Worm (Caenorhabditis elegans) whole organism, L1 larva: ENCODE results near the gene srh-83.

Experiments
- C16A3.4 ChIP-seq: fragments of 150-350 bp; optimal IDR thresholded peaks from 2 replicates; lab custom pipeline; 2014; ENCODE audit warnings: missing biosample characterization, missing genetic modification characterization
- C34B4.2 ChIP-seq: sonication (generic microtip); optimal IDR thresholded peaks from 2 replicates; lab custom pipeline; 2017; ENCODE audit warnings: mild to moderate bottlenecking, missing genetic modification characterization, missing compliant biosample characterization
- F16B12.6 ChIP-seq: fragments of 150-350 bp; optimal IDR thresholded peaks from 2 replicates; lab custom pipeline; 2014; ENCODE audit warnings: missing biosample characterization, missing genetic modification characterization
- Y116A8C.19 ChIP-seq: sonication (generic microtip); optimal IDR thresholded peaks from 2 replicates; lab custom pipeline; 2016; ENCODE audit warnings: missing compliant biosample characterization, missing genetic modification characterization, borderline replicate concordance
- ceh-90 ChIP-seq: sonication (generic microtip); optimal IDR thresholded peaks from 2 replicates; lab custom pipeline; 2016; ENCODE audit warnings: missing genetic modification characterization, missing compliant biosample characterization
- dpl-1 ChIP-seq, 3 experiments: fragments of 150-350 bp in 2 of 3; sonication (generic microtip) in 1 of 3; optimal IDR thresholded peaks; 2 replicates each; lab custom pipeline; 2014 to 2017; ENCODE audit warnings: missing biosample characterization in 3 of 3, missing genetic modification characterization in 3 of 3, missing genetic modification reagents in 3 of 3
- dsc-1 ChIP-seq: sonication (generic microtip); optimal IDR thresholded peaks from 2 replicates; lab custom pipeline; 2016; ENCODE audit warnings: mild to moderate bottlenecking, missing genetic modification characterization, missing compliant biosample characterization
- efl-1 ChIP-seq, 4 experiments: fragments of 150-350 bp; optimal IDR thresholded peaks in 3 of 4; peaks in 1 of 4; 1 replicate in 1 of 4; 2 replicates in 3 of 4; lab custom pipeline; 2014; ENCODE audit warnings: missing biosample characterization in 2 of 4, missing genetic modification characterization in 2 of 4, missing genetic modification reagents in 2 of 4
- egl-13 ChIP-seq: sonication (generic microtip); optimal IDR thresholded peaks from 2 replicates; lab custom pipeline; 2016; ENCODE audit warnings: missing genotype, missing genetic modification reagents, missing genetic modification characterization, missing compliant biosample characterization
- egl-27 ChIP-seq, 2 experiments: fragments of 150-350 bp in 1 of 2; sonication (generic microtip); optimal IDR thresholded peaks; 3 replicates each; lab custom pipeline; 2017 to 2018; ENCODE audit warnings: missing biosample characterization in 2 of 2, missing genetic modification characterization in 2 of 2, missing genetic modification reagents in 2 of 2
- elt-2 ChIP-seq: sonication (generic microtip); optimal IDR thresholded peaks from 2 replicates; lab custom pipeline; 2016; ENCODE audit warnings: missing genetic modification characterization, mild to moderate bottlenecking, inconsistent platforms, missing compliant biosample characterization, missing genetic modification reagents
- grh-1 ChIP-seq: fragments of 200-800 bp; sonication (Bioruptor generic); IDR thresholded peaks from 2 replicates; pipeline ENCODE4 v1.3.6; 2022; ENCODE audit warnings: missing genetic modification reagents, missing genetic modification characterization, missing compliant biosample characterization
- isw-1 ChIP-seq: fragments of 200-800 bp; sonication (Bioruptor generic); IDR thresholded peaks from 2 replicates; pipeline ENCODE4 v1.3.6; 2022; ENCODE audit warnings: missing genetic modification characterization, missing compliant biosample characterization
- jun-1 ChIP-seq: fragments of 150-350 bp; optimal IDR thresholded peaks from 2 replicates; lab custom pipeline; 2014; ENCODE audit warnings: missing biosample characterization, missing genetic modification reagents, missing genetic modification characterization
- lin-35 ChIP-seq, 2 experiments: fragments of 150-350 bp; optimal IDR thresholded peaks; 2 replicates each; lab custom pipeline; 2014; ENCODE audit warnings: missing biosample characterization in 2 of 2, missing genetic modification characterization in 2 of 2, missing genetic modification reagents in 2 of 2
- lin-39 ChIP-seq: fragments of 150-350 bp; optimal IDR thresholded peaks from 2 replicates; lab custom pipeline; 2014; ENCODE audit warnings: missing biosample characterization, missing genetic modification reagents, missing genetic modification characterization
- lsy-2 ChIP-seq, 2 experiments: fragments of 150-350 bp; optimal IDR thresholded peaks; 2 replicates each; lab custom pipeline; 2014; ENCODE audit warnings: missing biosample characterization in 2 of 2, missing genetic modification characterization in 2 of 2
- mab-9 ChIP-seq: fragments of 200-800 bp; sonication (Bioruptor generic); IDR thresholded peaks from 2 replicates; pipeline ENCODE4 v1.3.6; 2022; ENCODE audit warnings: missing genetic modification reagents, missing genetic modification characterization, missing compliant biosample characterization
- mdl-1 ChIP-seq, 2 experiments: fragments of 150-350 bp; optimal IDR thresholded peaks; 2 replicates each; lab custom pipeline; 2014 to 2017; ENCODE audit warnings: missing biosample characterization in 2 of 2, missing genetic modification characterization in 2 of 2, inconsistent platforms in 1 of 2
- mep-1 ChIP-seq: fragments of 150-350 bp; optimal IDR thresholded peaks from 2 replicates; lab custom pipeline; 2014; ENCODE audit warnings: missing biosample characterization, missing genetic modification characterization
- nhr-19 ChIP-seq: fragments of 200-800 bp; sonication (Bioruptor generic); conservative IDR thresholded peaks from 2 replicates; pipeline ENCODE4 v1.3.6; 2022; ENCODE audit warnings: missing genetic modification characterization, missing compliant biosample characterization
- nhr-20 ChIP-seq: sonication (generic microtip); optimal IDR thresholded peaks from 2 replicates; lab custom pipeline; 2016; ENCODE audit warnings: mild to moderate bottlenecking, missing genetic modification characterization, missing compliant biosample characterization
- nhr-71 ChIP-seq: sonication (generic microtip); optimal IDR thresholded peaks from 2 replicates; lab custom pipeline; 2016; ENCODE audit warnings: mild to moderate bottlenecking, missing genetic modification characterization, moderate library complexity, missing compliant biosample characterization
- nhr-77 ChIP-seq: fragments of 150-350 bp; optimal IDR thresholded peaks from 2 replicates; lab custom pipeline; 2014; ENCODE audit warnings: missing biosample characterization, missing genetic modification characterization
- pag-3 ChIP-seq: sonication (generic microtip); optimal IDR thresholded peaks from 2 replicates; lab custom pipeline; 2017; ENCODE audit warnings: missing genetic modification characterization, mild to moderate bottlenecking, missing compliant biosample characterization, antibody characterized with exemption, borderline replicate concordance; ENCODE audit not compliant: insufficient read depth
- pqm-1 ChIP-seq: sonication (generic microtip); optimal IDR thresholded peaks from 3 replicates; lab custom pipeline; 2017; ENCODE audit warnings: missing biosample characterization, missing genetic modification characterization
- rnt-1 ChIP-seq: sonication (generic microtip); optimal IDR thresholded peaks from 2 replicates; lab custom pipeline; 2016; ENCODE audit warnings: mild to moderate bottlenecking, missing genetic modification characterization, moderate library complexity, missing compliant biosample characterization
- snu-23 ChIP-seq: sonication (generic microtip); optimal IDR thresholded peaks from 2 replicates; lab custom pipeline; 2016; ENCODE audit warnings: missing genetic modification characterization, missing compliant biosample characterization
- sup-37 ChIP-seq: fragments of 200-800 bp; sonication (Bioruptor generic); optimal IDR thresholded peaks from 2 replicates; lab custom pipeline; 2018; ENCODE audit warnings: mild to moderate bottlenecking, missing genetic modification characterization, missing compliant biosample characterization
- tbx-2 ChIP-seq: sonication (generic microtip); optimal IDR thresholded peaks from 2 replicates; lab custom pipeline; 2016; ENCODE audit warnings: missing genetic modification characterization, missing compliant biosample characterization
- tlp-1 ChIP-seq: fragments of 150-350 bp; optimal IDR thresholded peaks from 2 replicates; lab custom pipeline; 2014; ENCODE audit warnings: missing biosample characterization, missing genetic modification characterization
- unc-86 ChIP-seq: sonication (generic microtip); optimal IDR thresholded peaks from 2 replicates; lab custom pipeline; 2016; ENCODE audit warnings: missing genetic modification characterization, missing compliant biosample characterization
- xbp-1 ChIP-seq: sonication (generic microtip); optimal IDR thresholded peaks from 2 replicates; lab custom pipeline; 2016; ENCODE audit warnings: missing genetic modification characterization, missing compliant biosample characterization
- zag-1 ChIP-seq: fragments of 150-350 bp; optimal IDR thresholded peaks from 2 replicates; lab custom pipeline; 2014; ENCODE audit warnings: missing biosample characterization, missing genetic modification characterization
- ztf-4 ChIP-seq: fragments of 150-350 bp; optimal IDR thresholded peaks from 2 replicates; lab custom pipeline; 2014; ENCODE audit warnings: missing biosample characterization, missing genetic modification characterization

srh-83 gene

ce11 chrV:7166709-7167108 lies 2.4 kb downstream of the srh-83 start, which contains the start of gene ugt-36:
ugt-36 (plus strand) TSS chrV:7167009.
- TF ChIP-seq lin-39 = no peak
- no peak for TF ChIP-seq mab-9 (GFP tag; lab: Robert Waterston, UW)
- TF ChIP-seq xbp-1 (tag; lab: Kevin White, UChicago) = no peak
- no peak for TF ChIP-seq mep-1 (tag; lab: Kevin White, UChicago)
- no peak for TF ChIP-seq grh-1 (GFP tag; lab: Robert Waterston, UW)
- TF ChIP-seq dsc-1 (tag; lab: Kevin White, UChicago) = no peak
- no peak for TF ChIP-seq Y116A8C.19 (tag; lab: Kevin White, UChicago)
- TF ChIP-seq isw-1 = no peak
- no peak for TF ChIP-seq pqm-1 (tag; lab: Kevin White, UChicago)

ce11 chrV:7175201-7175600 lies 10.9 kb downstream of the srh-83 start, which contains the start of gene lgc-39:
lgc-39 (plus strand) TSS chrV:7175501.
- TF ChIP-seq C34B4.2 (no peak), sup-37 (no peak), zag-1 (tag; lab: Kevin White, UChicago) (no peak), mep-1 (tag; lab: Kevin White, UChicago) (no peak), tlp-1 (no peak), nhr-71 (tag; lab: Kevin White, UChicago) (no peak), unc-86 (tag; lab: Kevin White, UChicago) (no peak), lin-35 (GFP tag; optimal IDR thresholded peaks at IDR 0.05; lab: Kevin White, UChicago) (no peak), rnt-1 (tag; lab: Kevin White, UChicago) (no peak)

- peak; percentile 80 for TF ChIP-seq F16B12.6 (tag; lab: Kevin White, UChicago)
- TF ChIP-seq snu-23 (GFP tag; lab: Kevin White, UChicago) = peak; percentile 2
- TF ChIP-seq dpl-1 (GFP tag; optimal IDR thresholded peaks at IDR 0.05; lab: Kevin White, UChicago) = peak in 2 of 3 experiments; percentile 28 to 55
- peak; percentile 5 for TF ChIP-seq tbx-2
- TF ChIP-seq egl-27 (tag; optimal IDR thresholded peaks at IDR 0.05; lab: Kevin White, UChicago) = no peak
- TF ChIP-seq lsy-2 (tag; optimal IDR thresholded peaks at IDR 0.05; lab: Kevin White, UChicago) = peak; percentile 14 to 63
- peak in 1 of 2 experiments; percentile 36 for TF ChIP-seq lin-35 (GFP tag; optimal IDR thresholded peaks at IDR 0.05; lab: Kevin White, UChicago)
- TF ChIP-seq efl-1 (optimal IDR thresholded peaks at IDR 0.05; lab: Kevin White, UChicago) = peak; percentile 32 to 37
- TF ChIP-seq efl-1 (GFP tag; optimal IDR thresholded peaks at IDR 0.05 in 1 of 2; lab: Kevin White, UChicago) = peak; percentile 7 to 50
- TF ChIP-seq mdl-1 (tag; optimal IDR thresholded peaks at IDR 0.05; lab: Kevin White, UChicago) = no peak
Observed at ce11 chrV:7178843-7179242, 14.5 kb downstream of the srh-83 start, which contains the start of gene cpsf-2. cpsf-2 (plus strand) TSS chrV:7179172.

ce11 chrV:7184549-7184948 lies 20.2 kb downstream of the srh-83 start, which contains the start of gene pitr-5:
pitr-5 (plus strand) TSS chrV:7184849.
- TF ChIP-seq nhr-19 (GFP tag; lab: Robert Waterston, UW) = no peak
- TF ChIP-seq lsy-2 (tag; optimal IDR thresholded peaks at IDR 0.05; lab: Kevin White, UChicago) = no peak
- TF ChIP-seq unc-86 (tag; lab: Kevin White, UChicago) = no peak
- no peak for TF ChIP-seq nhr-77 (tag; lab: Kevin White, UChicago)
- TF ChIP-seq ztf-4 = no peak
- TF ChIP-seq isw-1 = no peak
- TF ChIP-seq nhr-20 (tag; lab: Kevin White, UChicago) = no peak
- TF ChIP-seq Y116A8C.19 (tag; lab: Kevin White, UChicago) = no peak
- no peak for TF ChIP-seq F16B12.6 (tag; lab: Kevin White, UChicago)
- no peak for TF ChIP-seq ceh-90
- TF ChIP-seq C16A3.4 = no peak
- no peak for TF ChIP-seq egl-13 (tag; lab: Kevin White, UChicago)

ce11 chrV:7186599-7186998 lies 22.3 kb downstream of the srh-83 start:
- TF ChIP-seq elt-2 (tag; lab: Kevin White, UChicago) = peak; percentile 88
- TF ChIP-seq nhr-71 (tag; lab: Kevin White, UChicago) = no peak
- peak; percentile 43 for TF ChIP-seq jun-1
- no peak for TF ChIP-seq ceh-90
- TF ChIP-seq pag-3 (tag; lab: Kevin White, UChicago) = no peak
- TF ChIP-seq F16B12.6 (tag; lab: Kevin White, UChicago) = no peak
